Worm (Caenorhabditis elegans) whole organism, L4/young adult: Measurements from ENCODE around the gene K08D8.10.

ENCODE experiments used
- W03F9.2 ChIP-seq: fragments of 150-350 bp; optimal IDR thresholded peaks from 2 replicates; lab custom pipeline; 2014; ENCODE audit warnings: missing biosample characterization, missing genetic modification characterization
- him-1 ChIP-seq: sonication (generic microtip); optimal IDR thresholded peaks from 2 replicates; lab custom pipeline; 2016; ENCODE audit warnings: missing genotype, missing genetic modification reagents, missing genetic modification characterization, missing compliant biosample characterization

DNA sequence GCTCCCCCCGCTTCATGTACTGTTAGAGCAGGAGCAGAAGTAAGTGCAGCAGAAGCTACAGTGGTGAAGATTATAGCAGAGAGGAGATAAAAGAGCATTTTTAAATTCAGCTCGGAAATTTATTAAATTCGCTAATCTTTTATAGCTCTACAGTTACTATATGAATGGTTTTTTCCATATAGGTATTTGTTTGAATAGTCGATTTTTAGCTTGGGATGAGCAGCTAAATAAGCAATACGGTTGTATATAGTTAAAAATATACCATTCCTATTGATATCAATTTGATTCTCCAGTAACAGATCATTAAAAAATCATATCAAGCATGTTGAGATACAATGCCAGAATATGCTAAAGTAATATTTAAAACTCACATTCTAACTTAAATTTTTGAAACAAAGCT, 26.3 kb downstream of the K08D8.10 start, which contains the start of gene srlf-5:
- TF ChIP-seq W03F9.2 (tag; lab: Kevin White, UChicago) (no peak), him-1 (no peak)
